Fruit fly (Drosophila melanogaster): Measurements from ENCODE around the gene dmt.

The dmt gene

dm6 chr3R:9762955-9763931 lies 52.3 kb downstream of the dmt start, which contains the start of the genes Snap24 and CG8478 (continued):
- TF ChIP-seq fd96Cb (tag; optimal IDR thresholded peaks at IDR 0.05) (no peak), CG12219 (GFP tag; optimal IDR thresholded peaks at IDR 0.05) (no peak), ranshi (GFP tag; IDR thresholded peaks at IDR 0.05) (no peak), Nf-YC (tag; optimal IDR thresholded peaks at IDR 0.05) (peak; percentile 20), pan (optimal IDR thresholded peaks at IDR 0.05) (no peak), pan (GFP tag; optimal IDR thresholded peaks at IDR 0.05 in 1 of 2, IDR thresholded peaks at IDR 0.05 in 1 of 2) (no peak), CG12769 (tag; optimal IDR thresholded peaks at IDR 0.05) (no peak), CG7963 (GFP tag; IDR thresholded peaks at IDR 0.05; ENCODE audit: partially characterized antibody) (peak; percentile 57; the same call in 2 of the 3 replicates), CG15601 (tag; optimal IDR thresholded peaks at IDR 0.05) (no peak), CG33213 (GFP tag; optimal IDR thresholded peaks at IDR 0.05) (no peak), Abd-B (GFP tag; optimal IDR thresholded peaks at IDR 0.05) (peak; percentile 24), CG6654 (GFP tag; optimal IDR thresholded peaks at IDR 0.05) (no peak), sc (optimal IDR thresholded peaks at IDR 0.05) (no peak), sc (GFP tag; optimal IDR thresholded peaks at IDR 0.05) (no peak), Taf1 (GFP tag; IDR thresholded peaks at IDR 0.05) (no peak), Dad (GFP tag; optimal IDR thresholded peaks at IDR 0.05) (no peak), Ets65A (GFP tag) (no peak), rib (GFP tag; IDR thresholded peaks at IDR 0.05) (peak; percentile 84), CG5953 (GFP tag; IDR thresholded peaks at IDR 0.05) (no peak), D19A (tag; optimal IDR thresholded peaks at IDR 0.05) (peak; percentile 9), bab2 (GFP tag; optimal IDR thresholded peaks at IDR 0.05) (no peak), crol (GFP tag; IDR thresholded peaks at IDR 0.05) (no peak), CG10267 (tag; optimal IDR thresholded peaks at IDR 0.05) (peak; percentile 93), CG12391 (tag; optimal IDR thresholded peaks at IDR 0.05) (peak; percentile 42), HLH4C (GFP tag; IDR thresholded peaks at IDR 0.05; ENCODE audit: partially characterized antibody) (peak; percentile 77), CG14860 (GFP tag; IDR thresholded peaks at IDR 0.05; ENCODE audit: partially characterized antibody) (peak; percentile 64; the same call in 2 of the 3 replicates), nerfin-2 (GFP tag; IDR thresholded peaks at IDR 0.05; ENCODE audit: partially characterized antibody) (peak; percentile 73), CG9727 (GFP tag; optimal IDR thresholded peaks at IDR 0.05) (peak; percentile 10), CG32772 (GFP tag; IDR thresholded peaks at IDR 0.05) (no peak), dysf (GFP tag; IDR thresholded peaks at IDR 0.05) (no peak), Camta (GFP tag; optimal IDR thresholded peaks at IDR 0.05) (peak; percentile 33), Fer1 (GFP tag; optimal IDR thresholded peaks at IDR 0.05) (peak; percentile 5), Scr (GFP tag; IDR thresholded peaks at IDR 0.05; ENCODE audit: partially characterized antibody) (peak; percentile 79), CG13624 (GFP tag; optimal IDR thresholded peaks at IDR 0.05) (no peak), dpn (GFP tag; optimal IDR thresholded peaks at IDR 0.05) (no peak), sens (GFP tag) (peak; percentile 91), tup (GFP tag; optimal IDR thresholded peaks at IDR 0.05) (no peak), CG32767 (GFP tag; IDR thresholded peaks at IDR 0.05) (no peak), E2f1 (GFP tag; IDR thresholded peaks at IDR 0.05) (no peak), CG15479 (GFP tag; optimal IDR thresholded peaks at IDR 0.05) (no peak), HLH3B (GFP tag; IDR thresholded peaks at IDR 0.05) (no peak), org-1 (GFP tag; optimal IDR thresholded peaks at IDR 0.05) (no peak), MESR4 (GFP tag; optimal IDR thresholded peaks at IDR 0.05) (peak; percentile 86), onecut (GFP tag; IDR thresholded peaks at IDR 0.05) (peak; percentile 31; the same call in 1 of the 2 replicates), CG10431 (GFP tag; optimal IDR thresholded peaks at IDR 0.05) (no peak), peb (GFP tag; IDR thresholded peaks at IDR 0.05) (no peak), ase (GFP tag; IDR thresholded peaks at IDR 0.05) (no peak), MBD-R2 (GFP tag; IDR thresholded peaks at IDR 0.05) (peak; percentile 59), CG18011 (GFP tag; optimal IDR thresholded peaks at IDR 0.05) (no peak)
